Worm (Caenorhabditis elegans): ENCODE data around the gene T25C12.3.

The T25C12.3 gene

ce11 chrX:11469600-11469999, 30.2 kb downstream of the T25C12.3 start:
- TF ChIP-seq lin-14 (GFP tag; optimal IDR thresholded peaks at IDR 0.05) (peak; percentile 49), lin-13 (GFP tag; optimal IDR thresholded peaks at IDR 0.05) (no peak), lin-35 (GFP tag; optimal IDR thresholded peaks at IDR 0.05) (peak in 1 of 2 experiments; percentile 36), nhr-77 (tag; optimal IDR thresholded peaks at IDR 0.05) (no peak), nhr-237 (tag; optimal IDR thresholded peaks at IDR 0.05) (no peak), mdl-1 (tag; optimal IDR thresholded peaks at IDR 0.05) (peak in 1 of 2 experiments; percentile 26), ama-1 (optimal IDR thresholded peaks at IDR 0.05) (no peak), C04F5.9 (tag; optimal IDR thresholded peaks at IDR 0.05) (no peak), elt-2 (tag; optimal IDR thresholded peaks at IDR 0.05) (peak; percentile 15), efl-3 (GFP tag; optimal IDR thresholded peaks at IDR 0.05) (no peak)

ce11 chrX:11468814-11469213, 31.0 kb downstream of the T25C12.3 start:
- peak; percentile 18 for TF ChIP-seq lin-14 (GFP tag; optimal IDR thresholded peaks at IDR 0.05)
- no peak for TF ChIP-seq efl-1 (optimal IDR thresholded peaks at IDR 0.05)
- TF ChIP-seq efl-1 (GFP tag; optimal IDR thresholded peaks at IDR 0.05 in 1 of 2) = no peak
- TF ChIP-seq F16B12.6 (tag; optimal IDR thresholded peaks at IDR 0.05) = no peak

ce11 chrX:11467320-11467732, 32.5 kb downstream of the T25C12.3 start:
- peak; percentile 39 for TF ChIP-seq skn-1 (tag; optimal IDR thresholded peaks at IDR 0.05)
- no peak for TF ChIP-seq unc-62 (GFP tag; optimal IDR thresholded peaks at IDR 0.05)
- TF ChIP-seq ceh-88 (GFP tag; IDR thresholded peaks at IDR 0.05) = no peak
- TF ChIP-seq nhr-237 (tag; optimal IDR thresholded peaks at IDR 0.05) = no peak
- no peak for TF ChIP-seq C34B4.2 (tag; optimal IDR thresholded peaks at IDR 0.05)
- no peak for TF ChIP-seq ceh-90 (tag; optimal IDR thresholded peaks at IDR 0.05)
- TF ChIP-seq C04F5.9 (tag; optimal IDR thresholded peaks at IDR 0.05) = no peak
- peak; percentile 27 to 28 for TF ChIP-seq efl-1 (optimal IDR thresholded peaks at IDR 0.05)
- TF ChIP-seq efl-1 (GFP tag; optimal IDR thresholded peaks at IDR 0.05 in 1 of 2) = peak in 1 of 2 experiments; percentile 89
- TF ChIP-seq unc-30 (tag; optimal IDR thresholded peaks at IDR 0.05) = no peak
- TF ChIP-seq unc-86 (tag; optimal IDR thresholded peaks at IDR 0.05) = peak; percentile 80
- peak; percentile 69 for TF ChIP-seq snu-23 (GFP tag; optimal IDR thresholded peaks at IDR 0.05)
- no peak for TF ChIP-seq sptf-1 (tag; optimal IDR thresholded peaks at IDR 0.05)
- TF ChIP-seq tbx-2 (tag; optimal IDR thresholded peaks at IDR 0.05) = peak; percentile 77
- peak in 1 of 3 experiments; percentile 24 for TF ChIP-seq dpl-1 (GFP tag; optimal IDR thresholded peaks at IDR 0.05)
- TF ChIP-seq nhr-71 (tag; optimal IDR thresholded peaks at IDR 0.05) = peak; percentile 82
- no peak for TF ChIP-seq tlp-1 (tag; optimal IDR thresholded peaks at IDR 0.05)
- no peak for TF ChIP-seq grh-1 (GFP tag; IDR thresholded peaks at IDR 0.05)
- TF ChIP-seq fkh-4 (tag; optimal IDR thresholded peaks at IDR 0.05; ENCODE audit: borderline replicate concordance) = no peak
- TF ChIP-seq aha-1 (tag; optimal IDR thresholded peaks at IDR 0.05) = no peak
- TF ChIP-seq lin-15B (tag; optimal IDR thresholded peaks at IDR 0.05) = no peak
- TF ChIP-seq xbp-1 (tag; optimal IDR thresholded peaks at IDR 0.05) = peak; percentile 54
- no peak for TF ChIP-seq nhr-12 (tag; optimal IDR thresholded peaks at IDR 0.05)
- TF ChIP-seq egl-27 (tag; optimal IDR thresholded peaks at IDR 0.05) = no peak
- TF ChIP-seq irx-1 (tag; optimal IDR thresholded peaks at IDR 0.05) = peak; percentile 60
- TF ChIP-seq dsc-1 (tag; optimal IDR thresholded peaks at IDR 0.05) = peak; percentile 83
- peak; percentile 99 for TF ChIP-seq lin-14 (GFP tag; optimal IDR thresholded peaks at IDR 0.05)
- no peak for TF ChIP-seq efl-3 (GFP tag; optimal IDR thresholded peaks at IDR 0.05)
- TF ChIP-seq ztf-11 (tag; optimal IDR thresholded peaks at IDR 0.05) = peak in 1 of 2 experiments; percentile 38
- TF ChIP-seq nhr-28 (tag; optimal IDR thresholded peaks at IDR 0.05) = no peak
- TF ChIP-seq mdl-1 (tag; optimal IDR thresholded peaks at IDR 0.05) = peak in 1 of 2 experiments; percentile 78
- TF ChIP-seq lir-3 (tag; optimal IDR thresholded peaks at IDR 0.05; ENCODE audit: poor library complexity) = no peak
- TF ChIP-seq pag-3 (tag; optimal IDR thresholded peaks at IDR 0.05; ENCODE audit: borderline replicate concordance, insufficient read depth) = peak; percentile 96
- no peak for TF ChIP-seq mef-2 (tag; optimal IDR thresholded peaks at IDR 0.05)
- peak; percentile 46 for TF ChIP-seq nhr-20 (tag; optimal IDR thresholded peaks at IDR 0.05)
- TF ChIP-seq mab-9 (GFP tag; IDR thresholded peaks at IDR 0.05) = 0 out of 2 replicates have a peak, but pooled peaks have one; percentile 41
- TF ChIP-seq zip-4 (GFP tag; optimal IDR thresholded peaks at IDR 0.05) = no peak
- TF ChIP-seq lin-13 (GFP tag; optimal IDR thresholded peaks at IDR 0.05) = peak; percentile 6
- peak; percentile 72 for TF ChIP-seq nhr-47 (tag; optimal IDR thresholded peaks at IDR 0.05)
- TF ChIP-seq ztf-4 (tag; optimal IDR thresholded peaks at IDR 0.05) = peak; percentile 46
- TF ChIP-seq vab-15 (tag; optimal IDR thresholded peaks at IDR 0.05) = peak; percentile 31
- peak; percentile 44 for TF ChIP-seq zag-1 (tag; optimal IDR thresholded peaks at IDR 0.05)
- TF ChIP-seq pqm-1 (tag; optimal IDR thresholded peaks at IDR 0.05) = no peak
